Fruit fly (Drosophila melanogaster): ENCODE data around the gene nod.

The nod gene

DNA sequence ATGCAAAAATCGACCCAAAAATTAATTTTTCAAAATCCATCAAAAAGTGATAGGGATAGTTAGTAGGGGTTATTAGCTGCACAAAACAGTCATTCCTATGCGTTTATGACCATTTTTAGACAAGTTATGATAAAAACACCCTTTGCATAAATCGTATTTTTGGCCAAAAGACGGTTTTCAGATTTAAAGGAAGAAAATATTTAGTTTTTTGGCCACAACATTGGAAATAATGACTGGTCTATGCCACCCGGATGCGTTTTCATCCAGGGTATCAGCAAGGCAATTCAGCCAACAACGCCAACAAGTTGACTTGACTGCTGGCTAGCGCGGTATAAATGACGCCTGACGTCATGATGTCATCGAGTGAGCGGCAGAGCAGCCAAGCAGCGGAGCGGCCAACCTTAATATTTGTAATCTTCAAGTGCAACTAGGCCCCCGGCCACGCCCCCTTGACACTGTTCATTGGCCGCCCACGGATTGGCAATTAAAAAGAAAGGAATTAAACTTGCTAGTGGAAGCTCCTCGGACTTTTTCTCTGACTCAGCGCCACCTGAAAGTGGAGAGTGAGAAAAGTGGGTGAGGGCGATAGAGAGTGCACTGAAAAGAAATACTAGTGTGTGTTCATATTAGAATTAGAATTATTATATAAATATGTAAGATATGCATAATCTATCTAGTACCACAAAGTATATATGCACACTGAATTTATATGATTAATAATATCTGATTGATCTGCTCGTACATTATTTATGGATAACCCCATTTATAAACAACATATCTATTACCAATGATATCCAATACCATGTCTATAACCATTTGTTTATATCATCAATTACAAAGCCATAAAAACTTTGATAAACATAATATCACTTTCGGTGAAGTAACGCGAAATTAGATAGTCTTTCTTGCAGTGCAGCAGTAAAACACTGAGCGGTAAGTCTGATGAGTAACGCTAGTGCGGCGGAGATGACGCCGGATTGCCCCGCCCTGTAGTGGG is 20.5 kb upstream of the nod start:
- TF ChIP-seq cic (GFP tag; optimal IDR thresholded peaks at IDR 0.05) (peak; percentile 80), CG7101 (tag; optimal IDR thresholded peaks at IDR 0.05) (peak; percentile 96), CG14711 (tag; optimal IDR thresholded peaks at IDR 0.05) (peak; percentile 85), Hr96 (GFP tag; optimal IDR thresholded peaks at IDR 0.05) (no peak), Mnt (GFP tag; optimal IDR thresholded peaks at IDR 0.05) (peak; percentile 66), CG11617 (GFP tag; optimal IDR thresholded peaks at IDR 0.05) (peak; percentile 99), CG1620 (GFP tag; optimal IDR thresholded peaks at IDR 0.05) (peak; percentile 74), CG33017 (tag; optimal IDR thresholded peaks at IDR 0.05) (peak; percentile 91), tj (GFP tag; optimal IDR thresholded peaks at IDR 0.05) (peak; percentile 88), toe (GFP tag; optimal IDR thresholded peaks at IDR 0.05) (peak; percentile 75), CG12768 (GFP tag; optimal IDR thresholded peaks at IDR 0.05) (peak; percentile 91), Crg-1 (GFP tag; optimal IDR thresholded peaks at IDR 0.05) (peak; percentile 87), CG7045 (GFP tag; optimal IDR thresholded peaks at IDR 0.05) (peak; percentile 88), bab1 (GFP tag; optimal IDR thresholded peaks at IDR 0.05) (peak; percentile 95), kay (GFP tag; ENCODE audit: borderline replicate concordance) (peak; percentile 95), pad (GFP tag; optimal IDR thresholded peaks at IDR 0.05) (peak; percentile 89), Clk (GFP tag; optimal IDR thresholded peaks at IDR 0.05) (peak; percentile 79), cnc (optimal IDR thresholded peaks at IDR 0.05) (no peak), CG5204 (GFP tag; optimal IDR thresholded peaks at IDR 0.05) (no peak), ovo (GFP tag; optimal IDR thresholded peaks at IDR 0.05) (peak; percentile 82)

DNA sequence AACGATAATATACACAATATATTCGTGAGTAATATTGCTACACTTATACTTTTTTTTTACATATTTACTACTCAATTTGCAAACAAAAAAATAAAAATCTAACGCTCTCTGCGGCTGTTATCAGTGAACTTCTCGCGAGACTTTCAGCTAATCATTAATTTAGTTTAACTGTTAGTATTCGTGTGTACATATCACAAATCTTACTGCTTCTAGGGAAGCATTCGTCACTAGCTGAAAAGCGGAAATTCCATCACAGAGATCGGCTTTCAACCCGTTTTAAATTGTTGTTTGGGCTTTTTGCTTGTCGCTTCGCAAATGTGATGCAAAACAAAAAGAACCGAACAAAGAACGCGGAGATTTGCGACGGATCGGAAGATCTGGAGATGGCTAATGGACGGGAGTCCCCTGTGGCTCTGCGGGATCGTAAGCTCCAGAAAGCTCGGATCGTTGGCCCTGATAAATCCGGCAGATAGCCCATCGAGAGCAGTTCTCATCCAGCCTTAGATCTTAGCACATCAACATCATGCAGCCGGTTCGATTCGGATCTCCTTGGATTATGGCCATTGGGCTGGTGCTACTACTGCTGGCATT is 19.0 kb upstream of the nod start, which contains the start of gene PGRP-SA:
TSS of gene PGRP-SA (plus strand) at position 194 of the 591 bp plus-strand sequence.
- TF ChIP-seq bab1 (GFP tag; optimal IDR thresholded peaks at IDR 0.05): peak; percentile 38
- no peak for TF ChIP-seq cnc (optimal IDR thresholded peaks at IDR 0.05)
- no peak for TF ChIP-seq Hr96 (GFP tag; optimal IDR thresholded peaks at IDR 0.05)
- TF ChIP-seq kay (GFP tag; ENCODE audit: borderline replicate concordance): no peak
- TF ChIP-seq toe (GFP tag; optimal IDR thresholded peaks at IDR 0.05): no peak
- TF ChIP-seq CG33017 (tag; optimal IDR thresholded peaks at IDR 0.05): no peak
- no peak for TF ChIP-seq tj (GFP tag; optimal IDR thresholded peaks at IDR 0.05)
- no peak for TF ChIP-seq CG5204 (GFP tag; optimal IDR thresholded peaks at IDR 0.05)
- TF ChIP-seq CG14711 (tag; optimal IDR thresholded peaks at IDR 0.05): no peak
- TF ChIP-seq ovo (GFP tag; optimal IDR thresholded peaks at IDR 0.05): no peak
- no peak for TF ChIP-seq pad (GFP tag; optimal IDR thresholded peaks at IDR 0.05)
- no peak for TF ChIP-seq CG1620 (GFP tag; optimal IDR thresholded peaks at IDR 0.05)
- no peak for TF ChIP-seq Mnt (GFP tag; optimal IDR thresholded peaks at IDR 0.05)
- TF ChIP-seq CG11617 (GFP tag; optimal IDR thresholded peaks at IDR 0.05): no peak
- no peak for TF ChIP-seq Clk (GFP tag; optimal IDR thresholded peaks at IDR 0.05)
- TF ChIP-seq CG12768 (GFP tag; optimal IDR thresholded peaks at IDR 0.05): peak; percentile 9
- TF ChIP-seq CG7045 (GFP tag; optimal IDR thresholded peaks at IDR 0.05): no peak
- peak; percentile 79 for TF ChIP-seq cic (GFP tag; optimal IDR thresholded peaks at IDR 0.05)
- peak; percentile 5 for TF ChIP-seq CG7101 (tag; optimal IDR thresholded peaks at IDR 0.05)
- TF ChIP-seq Crg-1 (GFP tag; optimal IDR thresholded peaks at IDR 0.05): no peak

DNA sequence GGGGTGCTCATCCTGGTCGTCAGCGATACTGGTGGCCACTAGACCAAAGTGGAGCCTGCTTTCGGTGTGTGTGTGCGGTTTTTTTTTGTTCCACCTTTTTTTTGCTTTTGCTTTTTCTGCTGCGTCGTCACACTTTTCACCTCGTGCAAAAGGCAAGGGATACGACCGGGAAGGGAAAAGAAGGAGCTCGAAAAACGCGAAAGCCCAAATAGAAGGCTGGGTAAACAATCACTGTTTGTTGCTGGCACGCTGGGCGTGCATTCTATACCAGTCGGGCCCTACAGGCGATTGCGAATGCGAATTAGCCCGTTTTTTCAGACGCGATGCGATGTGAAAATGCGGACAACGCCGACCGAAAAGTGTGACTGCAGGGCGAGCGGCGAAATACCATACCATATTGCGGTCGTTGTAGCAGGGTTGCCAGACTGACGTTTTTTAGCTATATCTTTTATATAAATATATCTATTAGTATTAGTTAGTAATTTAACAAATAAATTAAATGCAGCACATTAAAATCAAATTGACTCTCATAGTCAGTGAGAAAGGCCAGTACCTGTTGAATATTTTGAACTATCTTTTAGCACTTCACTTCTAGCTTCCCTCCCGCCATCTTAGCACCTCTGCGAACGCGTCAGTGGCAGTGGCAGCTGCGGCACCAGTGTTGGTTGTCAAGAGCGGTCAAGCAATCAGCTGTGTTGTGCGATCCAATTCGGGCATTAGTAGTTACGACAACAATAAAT is 10.4 kb upstream of the nod start, which contains the start of the genes Polr2A and CG11699:
TSS of gene Polr2A (minus strand) at position 371 of the 740 bp plus-strand sequence.
TSS of gene CG11699 (plus strand) at position 666 of the 740 bp plus-strand sequence.
- TF ChIP-seq cnc (optimal IDR thresholded peaks at IDR 0.05): no peak
- TF ChIP-seq kay (GFP tag; ENCODE audit: borderline replicate concordance): no peak
- TF ChIP-seq CG5204 (GFP tag; optimal IDR thresholded peaks at IDR 0.05): no peak
- peak; percentile 95 for TF ChIP-seq tj (GFP tag; optimal IDR thresholded peaks at IDR 0.05)
- no peak for TF ChIP-seq CG33017 (tag; optimal IDR thresholded peaks at IDR 0.05)
- peak; percentile 78 for TF ChIP-seq bab1 (GFP tag; optimal IDR thresholded peaks at IDR 0.05)
- no peak for TF ChIP-seq CG7045 (GFP tag; optimal IDR thresholded peaks at IDR 0.05)
- TF ChIP-seq Hr96 (GFP tag; optimal IDR thresholded peaks at IDR 0.05): no peak
- TF ChIP-seq CG1620 (GFP tag; optimal IDR thresholded peaks at IDR 0.05): peak; percentile 50
- peak; percentile 7 for TF ChIP-seq toe (GFP tag; optimal IDR thresholded peaks at IDR 0.05)
- TF ChIP-seq Mnt (GFP tag; optimal IDR thresholded peaks at IDR 0.05): peak; percentile 85
- TF ChIP-seq Crg-1 (GFP tag; optimal IDR thresholded peaks at IDR 0.05): peak; percentile 71
- TF ChIP-seq CG14711 (tag; optimal IDR thresholded peaks at IDR 0.05): peak; percentile 73
- peak; percentile 73 for TF ChIP-seq pad (GFP tag; optimal IDR thresholded peaks at IDR 0.05)
- TF ChIP-seq ovo (GFP tag; optimal IDR thresholded peaks at IDR 0.05): peak; percentile 48
- TF ChIP-seq cic (GFP tag; optimal IDR thresholded peaks at IDR 0.05): peak; percentile 15
- peak; percentile 73 for TF ChIP-seq CG7101 (tag; optimal IDR thresholded peaks at IDR 0.05)
- no peak for TF ChIP-seq CG12768 (GFP tag; optimal IDR thresholded peaks at IDR 0.05)
- peak; percentile 33 for TF ChIP-seq Clk (GFP tag; optimal IDR thresholded peaks at IDR 0.05)
- TF ChIP-seq CG11617 (GFP tag; optimal IDR thresholded peaks at IDR 0.05): peak; percentile 66

DNA sequence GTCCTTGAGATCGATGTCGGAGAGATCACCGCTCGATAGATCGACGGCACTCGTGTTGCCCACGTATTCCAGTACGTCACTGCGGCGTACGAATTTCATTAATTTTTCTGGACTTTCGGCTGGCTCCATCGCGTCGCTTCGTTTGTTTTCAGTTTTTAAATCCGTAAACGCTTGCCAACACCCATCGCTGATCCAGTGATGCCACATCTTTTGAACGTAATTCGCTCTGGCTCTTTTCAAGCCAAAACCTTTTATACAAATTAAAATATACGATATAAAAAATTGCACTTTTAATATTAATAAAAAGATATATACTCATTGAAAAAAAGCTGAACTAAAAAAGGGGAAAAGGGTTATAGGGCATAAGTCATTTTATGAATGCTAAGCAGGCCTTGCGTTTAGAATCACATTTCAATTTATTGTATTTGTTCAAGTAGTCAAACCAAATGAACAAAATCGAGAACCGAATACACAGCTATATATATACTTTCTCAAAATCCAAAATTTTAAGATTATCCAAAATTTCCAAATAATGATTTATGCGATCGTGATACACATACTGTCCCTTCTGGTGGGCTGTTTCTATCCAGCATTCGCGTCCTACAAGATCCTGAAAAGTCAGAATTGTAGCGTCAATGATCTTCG is 8.2 kb upstream of the nod start, which contains the start of the genes Kmn1 and Reepl1:
TSS of gene Kmn1 (minus strand) at position 173 of the 645 bp plus-strand sequence.
TSS of gene Reepl1 (plus strand) at position 438 of the 645 bp plus-strand sequence.
- TF ChIP-seq cnc (optimal IDR thresholded peaks at IDR 0.05) (no peak), CG1620 (GFP tag; optimal IDR thresholded peaks at IDR 0.05) (no peak), CG7101 (tag; optimal IDR thresholded peaks at IDR 0.05) (peak; percentile 46)
